Worm (Caenorhabditis elegans) whole organism, L1 larva: ENCODE data around the gene irld-49.

Experiments used
- F16B12.6 ChIP-seq: fragments of 150-350 bp; optimal IDR thresholded peaks from 2 replicates; lab custom pipeline; 2014; ENCODE audit warnings: missing biosample characterization, missing genetic modification characterization
- aly-2 ChIP-seq: fragments of 150-350 bp; optimal IDR thresholded peaks from 2 replicates; lab custom pipeline; 2014; ENCODE audit warnings: missing biosample characterization, missing genetic modification characterization
- blmp-1 ChIP-seq: fragments of 150-350 bp; optimal IDR thresholded peaks from 2 replicates; lab custom pipeline; 2014; ENCODE audit warnings: missing biosample characterization, missing genetic modification characterization
- ceh-63 ChIP-seq: fragments of 200-800 bp; sonication (Bioruptor generic); optimal IDR thresholded peaks from 2 replicates; lab custom pipeline; 2018; ENCODE audit warnings: mild to moderate bottlenecking, missing genetic modification characterization, missing compliant biosample characterization
- ceh-8 ChIP-seq: fragments of 200-800 bp; sonication (Bioruptor generic); optimal IDR thresholded peaks from 2 replicates; lab custom pipeline; 2018; ENCODE audit warnings: mild to moderate bottlenecking, missing genetic modification characterization, moderate library complexity, missing compliant biosample characterization
- ceh-82 ChIP-seq, 3 experiments: fragments of 150-350 bp in 1 of 3; sonication (generic microtip) in 2 of 3; optimal IDR thresholded peaks; 2 replicates each; lab custom pipeline; 2014 to 2017; ENCODE audit warnings: missing biosample characterization in 3 of 3, missing genetic modification characterization in 3 of 3
- ceh-88 ChIP-seq: fragments of 200-800 bp; sonication (Bioruptor generic); IDR thresholded peaks from 2 replicates; pipeline ENCODE4 v1.3.6; 2022; ENCODE audit warnings: missing genetic modification characterization, missing compliant biosample characterization
- ces-1 ChIP-seq: fragments of 150-350 bp; optimal IDR thresholded peaks from 2 replicates; lab custom pipeline; 2014; ENCODE audit warnings: missing biosample characterization, missing genetic modification reagents, missing genetic modification characterization
- dsc-1 ChIP-seq: sonication (generic microtip); optimal IDR thresholded peaks from 2 replicates; lab custom pipeline; 2016; ENCODE audit warnings: mild to moderate bottlenecking, missing genetic modification characterization, missing compliant biosample characterization
- efl-1 ChIP-seq, 4 experiments: fragments of 150-350 bp; optimal IDR thresholded peaks in 3 of 4; peaks in 1 of 4; 1 replicate in 1 of 4; 2 replicates in 3 of 4; lab custom pipeline; 2014; ENCODE audit warnings: missing biosample characterization in 2 of 4, missing genetic modification characterization in 2 of 4, missing genetic modification reagents in 2 of 4
- efl-3 ChIP-seq: fragments of 200-800 bp; sonication (Bioruptor generic); optimal IDR thresholded peaks from 2 replicates; lab custom pipeline; 2018; ENCODE audit warnings: mild to moderate bottlenecking, missing genetic modification characterization, missing compliant biosample characterization
- egl-13 ChIP-seq: sonication (generic microtip); optimal IDR thresholded peaks from 2 replicates; lab custom pipeline; 2016; ENCODE audit warnings: missing genotype, missing genetic modification reagents, missing genetic modification characterization, missing compliant biosample characterization
- ets-5 ChIP-seq: fragments of 200-800 bp; sonication (Bioruptor generic); IDR thresholded peaks from 2 replicates; pipeline ENCODE4 v1.3.6; 2022; ENCODE audit warnings: missing genetic modification characterization, missing compliant biosample characterization
- fkh-10 ChIP-seq: sonication (generic microtip); optimal IDR thresholded peaks from 2 replicates; lab custom pipeline; 2017; ENCODE audit warnings: missing biosample characterization, missing genetic modification reagents, missing genetic modification characterization
- fkh-8 ChIP-seq: sonication (generic microtip); optimal IDR thresholded peaks from 2 replicates; lab custom pipeline; 2016; ENCODE audit warnings: mild to moderate bottlenecking, missing genetic modification characterization, missing compliant biosample characterization
- hlh-4 ChIP-seq: sonication (generic microtip); optimal IDR thresholded peaks from 2 replicates; lab custom pipeline; 2016; ENCODE audit warnings: mild to moderate bottlenecking, missing genetic modification characterization, missing compliant biosample characterization
- hpl-2 ChIP-seq: fragments of 150-350 bp; optimal IDR thresholded peaks from 2 replicates; lab custom pipeline; 2014; ENCODE audit warnings: missing biosample characterization, missing genetic modification reagents, missing genetic modification characterization
- isw-1 ChIP-seq: fragments of 200-800 bp; sonication (Bioruptor generic); IDR thresholded peaks from 2 replicates; pipeline ENCODE4 v1.3.6; 2022; ENCODE audit warnings: missing genetic modification characterization, missing compliant biosample characterization
- lin-13 ChIP-seq: fragments of 150-350 bp; optimal IDR thresholded peaks from 2 replicates; lab custom pipeline; 2014; ENCODE audit warnings: missing biosample characterization, missing genetic modification reagents, missing genetic modification characterization
- lin-14 ChIP-seq: fragments of 200-800 bp; sonication (Bioruptor generic); optimal IDR thresholded peaks from 2 replicates; lab custom pipeline; 2018; ENCODE audit warnings: mild to moderate bottlenecking, missing genetic modification characterization, moderate library complexity, missing compliant biosample characterization
- lin-15B ChIP-seq: fragments of 150-350 bp; sonication (generic microtip); optimal IDR thresholded peaks from 3 replicates; lab custom pipeline; 2014; ENCODE audit warnings: missing biosample characterization, missing genetic modification characterization
- lin-35 ChIP-seq, 2 experiments: fragments of 150-350 bp; optimal IDR thresholded peaks; 2 replicates each; lab custom pipeline; 2014; ENCODE audit warnings: missing biosample characterization in 2 of 2, missing genetic modification characterization in 2 of 2, missing genetic modification reagents in 2 of 2
- lin-39 ChIP-seq: fragments of 150-350 bp; optimal IDR thresholded peaks from 2 replicates; lab custom pipeline; 2014; ENCODE audit warnings: missing biosample characterization, missing genetic modification reagents, missing genetic modification characterization
- lsy-2 ChIP-seq, 2 experiments: fragments of 150-350 bp; optimal IDR thresholded peaks; 2 replicates each; lab custom pipeline; 2014; ENCODE audit warnings: missing biosample characterization in 2 of 2, missing genetic modification characterization in 2 of 2
- mab-9 ChIP-seq: fragments of 200-800 bp; sonication (Bioruptor generic); IDR thresholded peaks from 2 replicates; pipeline ENCODE4 v1.3.6; 2022; ENCODE audit warnings: missing genetic modification reagents, missing genetic modification characterization, missing compliant biosample characterization
- mdl-1 ChIP-seq, 2 experiments: fragments of 150-350 bp; optimal IDR thresholded peaks; 2 replicates each; lab custom pipeline; 2014 to 2017; ENCODE audit warnings: missing biosample characterization in 2 of 2, missing genetic modification characterization in 2 of 2, inconsistent platforms in 1 of 2
- mep-1 ChIP-seq: fragments of 150-350 bp; optimal IDR thresholded peaks from 2 replicates; lab custom pipeline; 2014; ENCODE audit warnings: missing biosample characterization, missing genetic modification characterization
- nhr-11 ChIP-seq: fragments of 150-350 bp; optimal IDR thresholded peaks from 2 replicates; lab custom pipeline; 2014; ENCODE audit warnings: missing biosample characterization, missing genetic modification characterization
- nhr-19 ChIP-seq: fragments of 200-800 bp; sonication (Bioruptor generic); conservative IDR thresholded peaks from 2 replicates; pipeline ENCODE4 v1.3.6; 2022; ENCODE audit warnings: missing genetic modification characterization, missing compliant biosample characterization
- nhr-20 ChIP-seq: sonication (generic microtip); optimal IDR thresholded peaks from 2 replicates; lab custom pipeline; 2016; ENCODE audit warnings: mild to moderate bottlenecking, missing genetic modification characterization, missing compliant biosample characterization
- nhr-237 ChIP-seq: fragments of 150-350 bp; optimal IDR thresholded peaks from 2 replicates; lab custom pipeline; 2014; ENCODE audit warnings: missing biosample characterization, missing genetic modification characterization
- nhr-47 ChIP-seq: sonication (generic microtip); optimal IDR thresholded peaks from 2 replicates; lab custom pipeline; 2016; ENCODE audit warnings: mild to moderate bottlenecking, missing genetic modification characterization, moderate library complexity, missing compliant biosample characterization
- nhr-84 ChIP-seq: sonication (generic microtip); optimal IDR thresholded peaks from 2 replicates; lab custom pipeline; 2017; ENCODE audit warnings: missing biosample characterization, missing genetic modification characterization
- nhr-85 ChIP-seq: sonication (generic microtip); peaks from one replicate; lab custom pipeline; 2016; ENCODE audit warnings: missing genetic modification characterization, inconsistent platforms, missing compliant biosample characterization
- pag-3 ChIP-seq: sonication (generic microtip); optimal IDR thresholded peaks from 2 replicates; lab custom pipeline; 2017; ENCODE audit warnings: missing genetic modification characterization, mild to moderate bottlenecking, missing compliant biosample characterization, antibody characterized with exemption, borderline replicate concordance; ENCODE audit not compliant: insufficient read depth
- pax-3 ChIP-seq: fragments of 200-800 bp; sonication (Bioruptor generic); optimal IDR thresholded peaks from 2 replicates; lab custom pipeline; 2018; ENCODE audit warnings: mild to moderate bottlenecking, missing genetic modification characterization, moderate library complexity, missing compliant biosample characterization
- pqm-1 ChIP-seq: sonication (generic microtip); optimal IDR thresholded peaks from 3 replicates; lab custom pipeline; 2017; ENCODE audit warnings: missing biosample characterization, missing genetic modification characterization
- rnt-1 ChIP-seq: sonication (generic microtip); optimal IDR thresholded peaks from 2 replicates; lab custom pipeline; 2016; ENCODE audit warnings: mild to moderate bottlenecking, missing genetic modification characterization, moderate library complexity, missing compliant biosample characterization
- snpc-4 ChIP-seq: fragments of 150-350 bp; optimal IDR thresholded peaks from 2 replicates; lab custom pipeline; 2014; ENCODE audit warnings: missing biosample characterization, missing genetic modification characterization
- snu-23 ChIP-seq: sonication (generic microtip); optimal IDR thresholded peaks from 2 replicates; lab custom pipeline; 2016; ENCODE audit warnings: missing genetic modification characterization, missing compliant biosample characterization
- sox-4 ChIP-seq: sonication (generic microtip); optimal IDR thresholded peaks from 2 replicates; lab custom pipeline; 2016; ENCODE audit warnings: missing genetic modification characterization, missing compliant biosample characterization
- swsn-7 ChIP-seq: sonication (generic microtip); optimal IDR thresholded peaks from 2 replicates; lab custom pipeline; 2016; ENCODE audit warnings: missing genetic modification characterization, missing compliant biosample characterization
- tbx-2 ChIP-seq: sonication (generic microtip); optimal IDR thresholded peaks from 2 replicates; lab custom pipeline; 2016; ENCODE audit warnings: missing genetic modification characterization, missing compliant biosample characterization
- unc-130 ChIP-seq: fragments of 150-350 bp; optimal IDR thresholded peaks from 2 replicates; lab custom pipeline; 2017; ENCODE audit warnings: missing biosample characterization, missing genetic modification characterization, inconsistent platforms
- unc-62 ChIP-seq: fragments of 150-350 bp; optimal IDR thresholded peaks from 2 replicates; lab custom pipeline; 2014; ENCODE audit warnings: missing biosample characterization, missing genetic modification reagents, missing genetic modification characterization
- unc-86 ChIP-seq: sonication (generic microtip); optimal IDR thresholded peaks from 2 replicates; lab custom pipeline; 2016; ENCODE audit warnings: missing genetic modification characterization, missing compliant biosample characterization
- vab-15 ChIP-seq: sonication (generic microtip); optimal IDR thresholded peaks from 2 replicates; lab custom pipeline; 2017; ENCODE audit warnings: missing genotype, mild to moderate bottlenecking, missing genetic modification characterization, missing compliant biosample characterization
- zag-1 ChIP-seq: fragments of 150-350 bp; optimal IDR thresholded peaks from 2 replicates; lab custom pipeline; 2014; ENCODE audit warnings: missing biosample characterization, missing genetic modification characterization
- ztf-11 ChIP-seq, 2 experiments: sonication (generic microtip); optimal IDR thresholded peaks; 2 replicates each; lab custom pipeline; 2016 to 2017; ENCODE audit warnings: missing genetic modification characterization in 2 of 2, missing biosample characterization in 1 of 2, missing compliant biosample characterization in 1 of 2

Gene irld-49

ce11 chrII:2962531-2963164 lies 18.7 kb downstream of the irld-49 start:
- TF ChIP-seq ceh-63 (GFP tag; lab: Kevin White, UChicago) (no peak), mab-9 (GFP tag; lab: Robert Waterston, UW) (0 out of 2 replicates have a peak, but pooled peaks have one; percentile 32), nhr-11 (tag; lab: Kevin White, UChicago) (no peak), fkh-8 (tag; lab: Kevin White, UChicago) (peak; percentile 29), ces-1 (GFP tag; lab: Kevin White, UChicago) (peak; percentile 6), ceh-8 (GFP tag; lab: Kevin White, UChicago) (peak; percentile 36), efl-1 (optimal IDR thresholded peaks at IDR 0.05; lab: Kevin White, UChicago) (peak; percentile 32 to 38), efl-1 (GFP tag; optimal IDR thresholded peaks at IDR 0.05 in 1 of 2; lab: Kevin White, UChicago) (no peak), lin-35 (GFP tag; optimal IDR thresholded peaks at IDR 0.05; lab: Kevin White, UChicago) (peak in 1 of 2 experiments; percentile 31), pag-3 (no peak), fkh-10 (GFP tag; lab: Kevin White, UChicago) (peak; percentile 85), swsn-7 (peak; percentile 53), tbx-2 (tag; lab: Kevin White, UChicago) (peak; percentile 38), unc-86 (peak; percentile 69), lin-14 (peak; percentile 93), mdl-1 (tag; optimal IDR thresholded peaks at IDR 0.05; lab: Kevin White, UChicago) (peak; percentile 51 to 63), isw-1 (peak; percentile 40; the same call in 1 of the 2 replicates), lsy-2 (tag; optimal IDR thresholded peaks at IDR 0.05; lab: Kevin White, UChicago) (peak in 1 of 2 experiments; percentile 28), nhr-20 (tag; lab: Kevin White, UChicago) (peak; percentile 71), unc-130 (no peak), ceh-82 (tag; optimal IDR thresholded peaks at IDR 0.05; lab: Kevin White, UChicago) (peak; percentile 3 to 66 (median 16)), aly-2 (tag; lab: Kevin White, UChicago) (no peak)

ce11 chrII:2963619-2964018 lies 19.6 kb downstream of the irld-49 start:
- TF ChIP-seq lin-39, result no peak
- no peak for TF ChIP-seq pax-3
- TF ChIP-seq mab-9 (GFP tag; lab: Robert Waterston, UW), result no peak
- TF ChIP-seq rnt-1, result no peak
- no peak for TF ChIP-seq mep-1 (tag; lab: Kevin White, UChicago)
- no peak for TF ChIP-seq egl-13 (tag; lab: Kevin White, UChicago)
- TF ChIP-seq ets-5 (GFP tag; lab: Robert Waterston, UW), result no peak
- TF ChIP-seq pag-3, result no peak
- no peak for TF ChIP-seq nhr-237 (tag; lab: Kevin White, UChicago)
- no peak for TF ChIP-seq lin-15B (tag; lab: Kevin White, UChicago)
- no peak for TF ChIP-seq sox-4
- no peak for TF ChIP-seq hpl-2
- TF ChIP-seq zag-1 (tag; lab: Kevin White, UChicago), result no peak
- no peak for TF ChIP-seq ceh-88
- no peak for TF ChIP-seq F16B12.6 (tag; lab: Kevin White, UChicago)
- TF ChIP-seq ztf-11 (tag; optimal IDR thresholded peaks at IDR 0.05; lab: Kevin White, UChicago), result no peak
- TF ChIP-seq isw-1, result no peak
- TF ChIP-seq ceh-8 (GFP tag; lab: Kevin White, UChicago), result no peak

DNA sequence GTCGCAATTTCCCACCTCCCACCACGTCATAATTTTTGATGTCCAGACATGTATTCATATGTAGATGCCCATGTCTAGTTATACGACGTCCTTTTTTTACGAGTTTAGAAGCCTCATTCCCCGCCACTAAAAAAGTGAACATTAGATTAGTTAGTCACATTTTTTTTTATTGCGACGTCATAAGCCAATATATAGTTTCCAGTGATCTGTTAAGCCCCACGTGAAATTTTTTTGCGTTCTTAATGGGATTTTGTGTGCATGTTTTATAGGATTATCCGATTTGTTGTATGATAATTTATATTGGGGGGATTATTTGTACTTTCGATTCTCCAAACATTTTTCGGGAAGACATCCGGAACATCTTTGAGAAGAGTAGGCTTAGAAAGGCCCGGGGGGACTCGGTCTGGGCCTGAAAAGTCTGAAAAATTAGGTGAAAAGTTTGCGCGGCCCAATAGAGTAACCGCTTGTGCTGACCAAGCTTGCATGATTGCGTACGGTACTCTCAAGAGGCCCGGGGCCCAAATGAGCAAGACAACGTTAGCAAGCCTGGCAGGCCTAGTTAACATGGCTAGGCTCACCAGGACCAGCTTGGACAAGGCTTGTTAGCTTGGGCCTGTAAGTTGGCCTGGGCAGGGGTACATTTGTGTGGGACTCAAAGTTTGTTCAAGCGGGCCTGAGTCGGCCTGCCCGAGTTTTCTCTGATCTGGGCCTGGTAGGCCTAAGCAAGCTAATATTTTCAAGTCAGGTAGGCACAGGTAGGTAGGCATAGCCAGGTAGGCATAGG lies 21.4 kb downstream of the irld-49 start:
- no peak for TF ChIP-seq hlh-4 (tag; lab: Kevin White, UChicago)
- TF ChIP-seq nhr-19 (GFP tag; lab: Robert Waterston, UW), result no peak
- no peak for TF ChIP-seq efl-3
- no peak for TF ChIP-seq snpc-4 (tag; lab: Kevin White, UChicago)
- TF ChIP-seq pqm-1 (tag; lab: Kevin White, UChicago), result no peak
- peak; percentile 22 for TF ChIP-seq fkh-8 (tag; lab: Kevin White, UChicago)
- TF ChIP-seq lin-13, result no peak
- no peak for TF ChIP-seq lin-39
- TF ChIP-seq dsc-1 (tag; lab: Kevin White, UChicago), result peak; percentile 95
- no peak for TF ChIP-seq vab-15 (tag; lab: Kevin White, UChicago)
- no peak for TF ChIP-seq mab-9 (GFP tag; lab: Robert Waterston, UW)
- no peak for TF ChIP-seq nhr-85 (tag; lab: Kevin White, UChicago)
- no peak for TF ChIP-seq nhr-84 (tag; lab: Kevin White, UChicago)
- no peak for TF ChIP-seq unc-62 (GFP tag; lab: Kevin White, UChicago)
- TF ChIP-seq nhr-47 (tag; lab: Kevin White, UChicago), result peak; percentile 23
- TF ChIP-seq snu-23 (GFP tag; lab: Kevin White, UChicago), result no peak
- no peak for TF ChIP-seq blmp-1 (tag; lab: Kevin White, UChicago)
